Worm (Caenorhabditis elegans) whole organism, late embryonic: ENCODE results near the gene sdc-1.

ENCODE experiments used
- C38D4.7 ChIP-seq: fragments of 200-800 bp; sonication (Bioruptor generic); optimal IDR thresholded peaks from 2 replicates; lab custom pipeline; 2018; ENCODE audit warnings: mild to moderate bottlenecking, missing genetic modification characterization, moderate library complexity, missing compliant biosample characterization
- K02D7.2 ChIP-seq: sonication (generic microtip); optimal IDR thresholded peaks from 2 replicates; lab custom pipeline; 2017; ENCODE audit warnings: mild to moderate bottlenecking, missing genetic modification characterization, missing compliant biosample characterization
- ceh-14 ChIP-seq: sonication (generic microtip); optimal IDR thresholded peaks from 2 replicates; lab custom pipeline; 2016; ENCODE audit warnings: missing genotype, missing genetic modification characterization, missing compliant biosample characterization
- ceh-18 ChIP-seq: sonication (generic microtip); optimal IDR thresholded peaks from 2 replicates; lab custom pipeline; 2016; ENCODE audit warnings: missing genetic modification characterization, missing compliant biosample characterization
- ceh-2 ChIP-seq: sonication (generic microtip); optimal IDR thresholded peaks from 2 replicates; lab custom pipeline; 2016; ENCODE audit warnings: missing genotype, missing genetic modification characterization, missing compliant biosample characterization
- ceh-24 ChIP-seq: sonication (generic microtip); optimal IDR thresholded peaks from 2 replicates; lab custom pipeline; 2016; ENCODE audit warnings: mild to moderate bottlenecking, missing genetic modification characterization, missing compliant biosample characterization
- ceh-31 ChIP-seq: sonication (generic microtip); optimal IDR thresholded peaks from 2 replicates; lab custom pipeline; 2016; ENCODE audit warnings: missing genetic modification characterization, missing compliant biosample characterization
- ceh-34 ChIP-seq: sonication (generic microtip); optimal IDR thresholded peaks from 2 replicates; lab custom pipeline; 2016; ENCODE audit warnings: mild to moderate bottlenecking, missing genetic modification characterization, missing compliant biosample characterization
- ceh-48 ChIP-seq: sonication (generic microtip); optimal IDR thresholded peaks from 2 replicates; lab custom pipeline; 2016; ENCODE audit warnings: missing genetic modification characterization, inconsistent platforms, missing compliant biosample characterization
- ceh-6 ChIP-seq: fragments of 200-800 bp; sonication (Bioruptor generic); optimal IDR thresholded peaks from 2 replicates; lab custom pipeline; 2018; ENCODE audit warnings: mild to moderate bottlenecking, missing genetic modification characterization, missing compliant biosample characterization
- che-1 ChIP-seq: sonication (generic microtip); optimal IDR thresholded peaks from 2 replicates; lab custom pipeline; 2016; ENCODE audit warnings: mild to moderate bottlenecking, missing genetic modification characterization, missing compliant biosample characterization
- dve-1 ChIP-seq: sonication (generic microtip); optimal IDR thresholded peaks from 2 replicates; lab custom pipeline; 2017; ENCODE audit warnings: antibody characterized with exemption, mild to moderate bottlenecking, missing genetic modification characterization, missing compliant biosample characterization
- elt-2 ChIP-seq: sonication (generic microtip); optimal IDR thresholded peaks from 2 replicates; lab custom pipeline; 2016; ENCODE audit warnings: missing genetic modification reagents, missing genetic modification characterization, missing compliant biosample characterization
- ets-4 ChIP-seq: sonication (generic microtip); optimal IDR thresholded peaks from 2 replicates; lab custom pipeline; 2016; ENCODE audit warnings: missing genetic modification characterization, missing compliant biosample characterization
- eyg-1 ChIP-seq: sonication (generic microtip); optimal IDR thresholded peaks from 2 replicates; lab custom pipeline; 2016; ENCODE audit warnings: missing genotype, missing genetic modification characterization, missing compliant biosample characterization
- gmeb-2 ChIP-seq: sonication (generic microtip); optimal IDR thresholded peaks from 2 replicates; lab custom pipeline; 2016; ENCODE audit warnings: missing genetic modification characterization, inconsistent platforms, missing compliant biosample characterization
- hlh-30 ChIP-seq: sonication (generic microtip); optimal IDR thresholded peaks from 2 replicates; lab custom pipeline; 2017; ENCODE audit warnings: antibody characterized with exemption, missing genetic modification characterization, missing compliant biosample characterization; ENCODE audit not compliant: insufficient read depth
- hlh-6 ChIP-seq: sonication (generic microtip); optimal IDR thresholded peaks from 2 replicates; lab custom pipeline; 2016; ENCODE audit warnings: missing genotype, missing genetic modification characterization, missing compliant biosample characterization
- lin-11 ChIP-seq: fragments of 200-800 bp; sonication (Bioruptor generic); optimal IDR thresholded peaks from 2 replicates; lab custom pipeline; 2018; ENCODE audit warnings: mild to moderate bottlenecking, missing genetic modification characterization, missing compliant biosample characterization
- madf-2 ChIP-seq: sonication (generic microtip); optimal IDR thresholded peaks from 2 replicates; lab custom pipeline; 2017; ENCODE audit warnings: missing genetic modification characterization, missing compliant biosample characterization
- mec-3 ChIP-seq: sonication (generic microtip); optimal IDR thresholded peaks from 2 replicates; lab custom pipeline; 2016; ENCODE audit warnings: borderline replicate concordance, missing genetic modification characterization, missing compliant biosample characterization
- nhr-11 ChIP-seq: fragments of 150-350 bp; optimal IDR thresholded peaks from 2 replicates; lab custom pipeline; 2014; ENCODE audit warnings: missing biosample characterization, missing genetic modification characterization
- odd-2 ChIP-seq: sonication (generic microtip); optimal IDR thresholded peaks from 2 replicates; lab custom pipeline; 2017; ENCODE audit warnings: antibody characterized with exemption, mild to moderate bottlenecking, missing genetic modification characterization, missing compliant biosample characterization
- pag-3 ChIP-seq: sonication (generic microtip); optimal IDR thresholded peaks from 2 replicates; lab custom pipeline; 2016; ENCODE audit warnings: missing compliant biosample characterization, missing genetic modification characterization, borderline replicate concordance
- pax-1 ChIP-seq: fragments of 150-350 bp; optimal IDR thresholded peaks from 2 replicates; lab custom pipeline; 2014; ENCODE audit warnings: missing biosample characterization, missing genetic modification characterization
- pros-1 ChIP-seq: fragments of 150-350 bp; optimal IDR thresholded peaks from 2 replicates; lab custom pipeline; 2014; ENCODE audit warnings: missing biosample characterization, missing genetic modification reagents, missing genetic modification characterization
- rnt-1 ChIP-seq: sonication (generic microtip); optimal IDR thresholded peaks from 2 replicates; lab custom pipeline; 2016; ENCODE audit warnings: missing genetic modification characterization, missing compliant biosample characterization
- sox-2 ChIP-seq: fragments of 200-800 bp; sonication (Bioruptor generic); IDR thresholded peaks from 2 replicates; pipeline ENCODE4 v1.3.6; 2022; ENCODE audit warnings: missing genetic modification reagents, missing genetic modification characterization, missing compliant biosample characterization
- sox-4 ChIP-seq: sonication (generic microtip); optimal IDR thresholded peaks from 2 replicates; lab custom pipeline; 2017; ENCODE audit warnings: mild to moderate bottlenecking, missing genetic modification characterization, inconsistent platforms, missing compliant biosample characterization
- tbx-7 ChIP-seq: sonication (generic microtip); optimal IDR thresholded peaks from 2 replicates; lab custom pipeline; 2016; ENCODE audit warnings: missing genotype, missing genetic modification characterization, missing compliant biosample characterization
- unc-3 ChIP-seq, 2 experiments: fragments of 200-800 bp in 1 of 2; sonication (Bioruptor generic) in 1 of 2; sonication (generic microtip) in 1 of 2; conservative IDR thresholded peaks in 1 of 2; optimal IDR thresholded peaks in 1 of 2; 2 replicates each; pipeline versions ENCODE4 v1.3.6 to Lab custom; 2016 to 2022; ENCODE audit warnings: missing compliant biosample characterization in 2 of 2, missing genetic modification characterization in 2 of 2, missing genetic modification reagents in 1 of 2
- unc-42 ChIP-seq: sonication (generic microtip); optimal IDR thresholded peaks from 2 replicates; lab custom pipeline; 2016; ENCODE audit warnings: missing genotype, missing genetic modification characterization, missing compliant biosample characterization
- unc-55 ChIP-seq: sonication (generic microtip); optimal IDR thresholded peaks from 2 replicates; lab custom pipeline; 2017; ENCODE audit warnings: missing biosample characterization, missing genetic modification reagents, missing genetic modification characterization
- zip-5 ChIP-seq: sonication (generic microtip); optimal IDR thresholded peaks from 2 replicates; lab custom pipeline; 2016; ENCODE audit warnings: missing genetic modification characterization, missing compliant biosample characterization
- ztf-16 ChIP-seq: sonication (generic microtip); optimal IDR thresholded peaks from 2 replicates; lab custom pipeline; 2017; ENCODE audit warnings: missing genetic modification characterization, missing compliant biosample characterization

The sdc-1 gene

ce11 chrX:16265636-16266384 lies 9.8 kb upstream of the sdc-1 start, which contains the start of gene mua-6:
mua-6 (minus strand) TSS chrX:16265686.
- TF ChIP-seq hlh-6 (tag; lab: Kevin White, UChicago) (no peak), madf-2 (tag; lab: Kevin White, UChicago) (no peak), lin-11 (no peak), pax-1 (tag; lab: Kevin White, UChicago) (no peak), tbx-7 (tag; lab: Kevin White, UChicago) (no peak)

ce11 chrX:16269969-16270368 lies 5.6 kb upstream of the sdc-1 start, which contains the start of gene ifa-3:
ifa-3 (minus strand) TSS chrX:16270069.
- no peak for TF ChIP-seq ceh-2
- TF ChIP-seq ceh-31 (tag; lab: Kevin White, UChicago): no peak
- no peak for TF ChIP-seq ztf-16 (tag; lab: Kevin White, UChicago)
- TF ChIP-seq sox-2: no peak
- TF ChIP-seq ceh-34 (tag; lab: Kevin White, UChicago): no peak
- no peak for TF ChIP-seq pax-1 (tag; lab: Kevin White, UChicago)
- no peak for TF ChIP-seq ceh-18 (tag; lab: Kevin White, UChicago)
- no peak for TF ChIP-seq eyg-1
- TF ChIP-seq unc-3 (GFP tag; conservative IDR thresholded peaks at IDR 0.05; lab: Robert Waterston, UW): no peak
- TF ChIP-seq unc-3 (tag; optimal IDR thresholded peaks at IDR 0.05; lab: Kevin White, UChicago): no peak
- no peak for TF ChIP-seq zip-5 (tag; lab: Kevin White, UChicago)

- peak; percentile 8 for TF ChIP-seq ztf-16 (tag; lab: Kevin White, UChicago)
- peak; percentile 6 for TF ChIP-seq sox-4 (tag; lab: Kevin White, UChicago)
- peak; percentile 5 for TF ChIP-seq ceh-34 (tag; lab: Kevin White, UChicago)
- TF ChIP-seq ceh-24: no peak
- TF ChIP-seq unc-55 (GFP tag; lab: Kevin White, UChicago): no peak
- TF ChIP-seq odd-2 (tag; lab: Kevin White, UChicago): no peak
- TF ChIP-seq pag-3 (tag; lab: Kevin White, UChicago): no peak
- TF ChIP-seq che-1: peak; percentile 35
- peak; percentile 13 for TF ChIP-seq C38D4.7 (GFP tag; lab: Kevin White, UChicago)
- TF ChIP-seq elt-2: peak; percentile 5
- peak; percentile 28 for TF ChIP-seq gmeb-2 (tag; lab: Kevin White, UChicago)
- TF ChIP-seq ceh-14 (tag; lab: Kevin White, UChicago): peak; percentile 47
Measured at ce11 chrX:16271147-16271546, 4.4 kb upstream of the sdc-1 start.

- TF ChIP-seq mec-3 (tag; lab: Kevin White, UChicago) (no peak), ceh-6 (GFP tag; lab: Kevin White, UChicago) (no peak), nhr-11 (tag; lab: Kevin White, UChicago) (no peak), rnt-1 (no peak)
- TF ChIP-seq, all 69 proteins: peak for 0
Measured at ce11 chrX:16283103-16283502, 7.5 kb downstream of the sdc-1 start, which contains the start of gene F52E10.2. F52E10.2 (minus strand) TSS chrX:16283203.

- no peak for TF ChIP-seq madf-2 (tag; lab: Kevin White, UChicago)
Measured at ce11 chrX:16285151-16285550, 9.6 kb downstream of the sdc-1 start.

- TF ChIP-seq pag-3 (tag; lab: Kevin White, UChicago) (no peak), ceh-31 (tag; lab: Kevin White, UChicago) (no peak), hlh-30 (tag; lab: Kevin White, UChicago) (no peak), ceh-48 (tag; lab: Kevin White, UChicago) (no peak), pros-1 (tag; lab: Kevin White, UChicago) (no peak), ceh-2 (no peak), K02D7.2 (tag; lab: Kevin White, UChicago) (no peak), elt-2 (no peak), unc-42 (tag; lab: Kevin White, UChicago) (no peak), dve-1 (tag; lab: Kevin White, UChicago) (no peak), ets-4 (no peak)
- TF ChIP-seq, all 69 proteins: peak for 0
Measured at ce11 chrX:16289635-16290034, 14.1 kb downstream of the sdc-1 start.
